Worm (Caenorhabditis elegans): Measurements from ENCODE around the gene F33G12.3.

The F33G12.3 gene

DNA sequence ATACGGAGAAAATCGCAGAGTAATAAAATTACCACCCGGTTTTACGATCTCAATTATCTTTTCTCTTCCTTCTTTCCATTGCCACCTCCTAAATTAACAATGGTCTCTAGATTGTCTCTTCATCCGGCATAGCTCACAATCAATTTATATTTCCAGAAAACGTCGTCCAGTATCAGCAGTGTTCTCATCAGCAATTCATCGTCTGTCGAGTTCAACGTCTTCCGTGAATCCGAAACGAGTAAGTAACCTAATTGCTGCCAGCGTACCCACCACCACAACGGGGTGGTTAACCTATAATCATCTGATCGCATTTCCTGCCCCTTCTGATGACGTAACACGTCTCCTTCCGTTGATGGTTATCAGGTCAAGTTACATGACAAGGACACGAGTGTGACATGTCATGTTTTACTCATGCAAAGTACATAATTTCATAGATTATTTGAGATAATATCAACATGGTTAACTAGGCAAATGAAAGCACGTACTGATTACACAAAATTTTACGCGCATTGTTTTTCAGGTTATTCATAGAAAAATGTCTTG, 47.8 kb downstream of the F33G12.3 start:
- TF ChIP-seq unc-62 (GFP tag; optimal IDR thresholded peaks at IDR 0.05) = no peak

DNA sequence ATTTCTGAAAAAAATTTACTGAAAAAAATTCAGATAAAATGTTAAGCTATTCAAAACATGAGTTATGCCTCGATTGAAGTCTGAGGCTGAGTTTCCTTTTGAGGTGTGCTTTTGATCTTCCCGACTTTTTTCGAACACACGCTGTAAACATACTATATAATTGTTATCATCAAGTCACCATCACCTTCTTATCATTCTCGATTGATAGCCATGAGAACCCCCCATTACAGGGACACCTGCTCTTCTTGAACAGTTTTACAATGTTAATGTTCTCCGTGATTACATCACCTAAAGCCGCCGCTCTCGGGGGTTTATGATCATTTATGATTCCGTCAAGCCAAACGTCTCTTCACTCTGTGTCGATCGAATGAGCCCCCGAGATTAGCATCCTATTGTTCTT, 49.7 kb downstream of the F33G12.3 start:
- no peak for TF ChIP-seq unc-62 (GFP tag; optimal IDR thresholded peaks at IDR 0.05)

Measured in whole organism, dauer.